Worm (Caenorhabditis elegans): ENCODE results near the gene F44B9.2.

Gene F44B9.2

ce11 chrIII:8037941-8038340 lies 15.7 kb downstream of the F44B9.2 start, which contains the start of gene dpf-6:
dpf-6 (plus strand) TSS chrIII:8038241.
- TF ChIP-seq nhr-43 (tag; optimal IDR thresholded peaks at IDR 0.05; ENCODE audit: poor library complexity, severe bottlenecking) (no peak), jun-1 (tag; optimal IDR thresholded peaks at IDR 0.05) (no peak), ceh-9 (tag; optimal IDR thresholded peaks at IDR 0.05) (no peak), hmg-11 (tag; optimal IDR thresholded peaks at IDR 0.05) (no peak), daf-12 (tag; optimal IDR thresholded peaks at IDR 0.05) (no peak), zag-1 (tag; optimal IDR thresholded peaks at IDR 0.05) (no peak)

ce11 chrIII:8042775-8043174 lies 20.5 kb downstream of the F44B9.2 start, which contains the start of gene K12H4.6:
K12H4.6 (minus strand) TSS chrIII:8042875.
- TF ChIP-seq elt-2 (tag; optimal IDR thresholded peaks at IDR 0.05) (no peak), jun-1 (tag; optimal IDR thresholded peaks at IDR 0.05) (no peak), tbx-2 (tag; optimal IDR thresholded peaks at IDR 0.05) (no peak), nhr-25 (tag; optimal IDR thresholded peaks at IDR 0.05) (no peak), egl-5 (tag; optimal IDR thresholded peaks at IDR 0.05) (no peak), pqm-1 (tag; optimal IDR thresholded peaks at IDR 0.05) (no peak), ceh-16 (tag; optimal IDR thresholded peaks at IDR 0.05) (no peak), ceh-28 (tag; optimal IDR thresholded peaks at IDR 0.05) (no peak), mdl-1 (tag; optimal IDR thresholded peaks at IDR 0.05) (no peak), aly-2 (tag; optimal IDR thresholded peaks at IDR 0.05) (no peak)

- TF ChIP-seq daf-12 (tag; optimal IDR thresholded peaks at IDR 0.05) (peak; percentile 21), nhr-237 (tag; optimal IDR thresholded peaks at IDR 0.05) (no peak), nhr-43 (tag; optimal IDR thresholded peaks at IDR 0.05; ENCODE audit: poor library complexity, severe bottlenecking) (peak; percentile 97), ceh-16 (tag; optimal IDR thresholded peaks at IDR 0.05) (peak; percentile 69), nhr-11 (tag; optimal IDR thresholded peaks at IDR 0.05) (peak; percentile 97), egl-27 (tag; optimal IDR thresholded peaks at IDR 0.05) (peak; percentile 96), mml-1 (tag; optimal IDR thresholded peaks at IDR 0.05) (no peak), jun-1 (tag; optimal IDR thresholded peaks at IDR 0.05) (peak; percentile 97), ztf-4 (tag; optimal IDR thresholded peaks at IDR 0.05) (peak; percentile 81), elt-3 (tag; optimal IDR thresholded peaks at IDR 0.05) (peak in 1 of 3 experiments; percentile 98), ceh-9 (tag; optimal IDR thresholded peaks at IDR 0.05) (no peak), skn-1 (tag; optimal IDR thresholded peaks at IDR 0.05) (peak; percentile 92), R02D3.7 (tag; optimal IDR thresholded peaks at IDR 0.05) (peak; percentile 95), ztf-11 (tag; optimal IDR thresholded peaks at IDR 0.05) (peak; percentile 57), nhr-28 (tag; optimal IDR thresholded peaks at IDR 0.05) (no peak), lsy-12 (tag; optimal IDR thresholded peaks at IDR 0.05) (peak; percentile 98), pqm-1 (tag; optimal IDR thresholded peaks at IDR 0.05) (peak; percentile 96), unc-62 (GFP tag; optimal IDR thresholded peaks at IDR 0.05) (peak; percentile 96), nfya-1 (tag; optimal IDR thresholded peaks at IDR 0.05; ENCODE audit: insufficient read depth) (peak; percentile 96), fkh-2 (tag; optimal IDR thresholded peaks at IDR 0.05) (no peak), fkh-10 (GFP tag; optimal IDR thresholded peaks at IDR 0.05) (peak; percentile 96), nhr-67 (tag; optimal IDR thresholded peaks at IDR 0.05) (peak; percentile 44), eor-1 (tag; optimal IDR thresholded peaks at IDR 0.05) (peak in 1 of 2 experiments; percentile 14), elt-1 (tag; optimal IDR thresholded peaks at IDR 0.05) (peak; percentile 82), ZK546.5 (tag; optimal IDR thresholded peaks at IDR 0.05) (peak; percentile 66), aly-2 (tag; optimal IDR thresholded peaks at IDR 0.05) (no peak), snpc-4 (tag; optimal IDR thresholded peaks at IDR 0.05) (peak; percentile 95), tbx-2 (tag; optimal IDR thresholded peaks at IDR 0.05) (peak; percentile 87), mdl-1 (tag; optimal IDR thresholded peaks at IDR 0.05) (peak; percentile 72), nhr-76 (tag; optimal IDR thresholded peaks at IDR 0.05) (peak; percentile 79), ceh-82 (tag; optimal IDR thresholded peaks at IDR 0.05) (peak; percentile 92), sea-2 (GFP tag; optimal IDR thresholded peaks at IDR 0.05) (no peak), nhr-12 (tag; optimal IDR thresholded peaks at IDR 0.05) (no peak), nhr-25 (tag; optimal IDR thresholded peaks at IDR 0.05) (peak; percentile 96), nhr-77 (tag; optimal IDR thresholded peaks at IDR 0.05) (peak; percentile 89), ama-1 (optimal IDR thresholded peaks at IDR 0.05) (peak; percentile 53), unc-39 (tag; optimal IDR thresholded peaks at IDR 0.05) (no peak), ceh-28 (tag; optimal IDR thresholded peaks at IDR 0.05) (peak; percentile 93), fos-1 (tag; optimal IDR thresholded peaks at IDR 0.05) (peak; percentile 93), nhr-23 (tag; optimal IDR thresholded peaks at IDR 0.05) (peak; percentile 97), lin-39 (tag; optimal IDR thresholded peaks at IDR 0.05) (peak; percentile 98), zag-1 (tag; optimal IDR thresholded peaks at IDR 0.05) (peak; percentile 49), hmg-11 (tag; optimal IDR thresholded peaks at IDR 0.05) (peak; percentile 96), pha-4 (tag; optimal IDR thresholded peaks at IDR 0.05) (peak; percentile 100), elt-2 (tag; optimal IDR thresholded peaks at IDR 0.05) (peak; percentile 93), egl-5 (tag; optimal IDR thresholded peaks at IDR 0.05) (peak; percentile 82), lin-15B (tag; optimal IDR thresholded peaks at IDR 0.05) (peak; percentile 99)
Observed at ce11 chrIII:8043784-8044183, 21.5 kb downstream of the F44B9.2 start.

Data from whole organism, L3 larva.